Fruit fly (Drosophila melanogaster): ENCODE data around the gene CG14892.
A peak's percentile ranks its signal among the peaks of the same experiment; 100 is the strongest.

The CG14892 gene

dm6 chr3R:16573483-16574145 lies 20.6 kb upstream of the CG14892 start, which contains the start of gene CG14903 (continued):
- no peak for TF ChIP-seq YL-1 (GFP tag; optimal IDR thresholded peaks at IDR 0.05)
- peak; percentile 47 for TF ChIP-seq Hsf (GFP tag; optimal IDR thresholded peaks at IDR 0.05)
- TF ChIP-seq hkb (optimal IDR thresholded peaks at IDR 0.05) = peak; percentile 83
- TF ChIP-seq hkb (GFP tag; IDR thresholded peaks at IDR 0.05) = no peak
- peak; percentile 10 for TF ChIP-seq Dip3 (GFP tag; optimal IDR thresholded peaks at IDR 0.05)
- no peak for TF ChIP-seq fru (optimal IDR thresholded peaks at IDR 0.05)
- TF ChIP-seq CG8089 (GFP tag; optimal IDR thresholded peaks at IDR 0.05) = no peak
- TF ChIP-seq CG11093 (GFP tag; IDR thresholded peaks at IDR 0.05) = no peak
- TF ChIP-seq Ssrp (tag; optimal IDR thresholded peaks at IDR 0.05) = peak; percentile 16
- no peak for TF ChIP-seq B-H2 (GFP tag; optimal IDR thresholded peaks at IDR 0.05)
- TF ChIP-seq Xrp1 (GFP tag; IDR thresholded peaks at IDR 0.05) = no peak
- no peak for TF ChIP-seq onecut (GFP tag; IDR thresholded peaks at IDR 0.05)
- TF ChIP-seq gem (tag; optimal IDR thresholded peaks at IDR 0.05) = peak; percentile 49
- no peak for TF ChIP-seq fd64A (GFP tag; optimal IDR thresholded peaks at IDR 0.05)
- TF ChIP-seq HHEX (GFP tag; optimal IDR thresholded peaks at IDR 0.05) = no peak
- TF ChIP-seq CG2120 (GFP tag; optimal IDR thresholded peaks at IDR 0.05) = peak; percentile 49
- TF ChIP-seq MTF-1 (GFP tag; optimal IDR thresholded peaks at IDR 0.05; ENCODE audit: borderline replicate concordance) = no peak
- peak; percentile 47 for TF ChIP-seq Xbp1 (GFP tag; optimal IDR thresholded peaks at IDR 0.05)
- TF ChIP-seq Hand (GFP tag; optimal IDR thresholded peaks at IDR 0.05) = no peak
- TF ChIP-seq wek (GFP tag; optimal IDR thresholded peaks at IDR 0.05) = peak; percentile 64
- no peak for TF ChIP-seq Nf-YB (GFP tag; optimal IDR thresholded peaks at IDR 0.05)
- TF ChIP-seq CG11247 (GFP tag; IDR thresholded peaks at IDR 0.05) = no peak
- no peak for TF ChIP-seq CG14965 (GFP tag; optimal IDR thresholded peaks at IDR 0.05; ENCODE audit: borderline replicate concordance)
- no peak for TF ChIP-seq CG1233 (GFP tag; optimal IDR thresholded peaks at IDR 0.05)
- no peak for TF ChIP-seq PHDP (tag; optimal IDR thresholded peaks at IDR 0.05)
- TF ChIP-seq slou (GFP tag; optimal IDR thresholded peaks at IDR 0.05) = no peak
- no peak for TF ChIP-seq prd (optimal IDR thresholded peaks at IDR 0.05)
- TF ChIP-seq prd (GFP tag; IDR thresholded peaks at IDR 0.05) = peak; percentile 25; the same call in 1 of the 3 replicates
- no peak for TF ChIP-seq Meics (GFP tag; optimal IDR thresholded peaks at IDR 0.05)
- TF ChIP-seq Oli (tag; optimal IDR thresholded peaks at IDR 0.05) = no peak
- TF ChIP-seq CTCF (GFP tag; optimal IDR thresholded peaks at IDR 0.05) = peak; percentile 97
- peak; percentile 3 for TF ChIP-seq Sox102F (GFP tag; optimal IDR thresholded peaks at IDR 0.05)
- TF ChIP-seq amos (GFP tag; IDR thresholded peaks at IDR 0.05; ENCODE audit: partially characterized antibody) = peak; percentile 70
- peak; percentile 60 for TF ChIP-seq sna (GFP tag; IDR thresholded peaks at IDR 0.05; ENCODE audit: partially characterized antibody)
- TF ChIP-seq Dp (GFP tag; optimal IDR thresholded peaks at IDR 0.05) = peak; percentile 72
- no peak for TF ChIP-seq gt (GFP tag; IDR thresholded peaks at IDR 0.05)
- peak; percentile 15 for TF ChIP-seq CG12942 (GFP tag; optimal IDR thresholded peaks at IDR 0.05)
- TF ChIP-seq H15 (GFP tag; IDR thresholded peaks at IDR 0.05) = no peak
- peak; percentile 87 for TF ChIP-seq MBD-R2 (GFP tag; IDR thresholded peaks at IDR 0.05)
- TF ChIP-seq vvl (GFP tag; IDR thresholded peaks at IDR 0.05) = no peak; the same call in 1 of the 2 replicates
- no peak for TF ChIP-seq D (optimal IDR thresholded peaks at IDR 0.05)
- TF ChIP-seq D (GFP tag; optimal IDR thresholded peaks at IDR 0.05) = no peak
- TF ChIP-seq CG6813 (GFP tag; optimal IDR thresholded peaks at IDR 0.05) = no peak
- TF ChIP-seq row (GFP tag; IDR thresholded peaks at IDR 0.05) = peak; percentile 78
- TF ChIP-seq CG13123 (GFP tag; optimal IDR thresholded peaks at IDR 0.05) = no peak
- no peak for TF ChIP-seq Pdp1 (GFP tag; optimal IDR thresholded peaks at IDR 0.05)
- no peak for TF ChIP-seq CG15514 (GFP tag; optimal IDR thresholded peaks at IDR 0.05)
- TF ChIP-seq Chrac-16 (GFP tag; optimal IDR thresholded peaks at IDR 0.05) = peak; percentile 12
- TF ChIP-seq Poxn (GFP tag; IDR thresholded peaks at IDR 0.05) = no peak
- TF ChIP-seq CoRest (tag; optimal IDR thresholded peaks at IDR 0.05) = peak; percentile 64
- TF ChIP-seq CG9817 (tag; optimal IDR thresholded peaks at IDR 0.05) = peak; percentile 40
